In genomic region chr3R:24966578-24966977, dm6 we compare ENCODE assay signal across 4 fruit fly cellular contexts.
TF ChIP-seq lines count a peak whose summit lies in the region.

No protein-coding gene starts in this region.

- TF ChIP-seq CTCF in whole organism, embryonic (GFP tag; optimal IDR thresholded peaks at IDR 0.05; lab: Kevin White, UChicago), result no peak

TF ChIP-seq in whole organism, embryonic, 481 proteins besides CTCF, POLR2A, EP300 and RAD21:
- peak; percentile 12 for TF ChIP-seq D19A (tag; optimal IDR thresholded peaks at IDR 0.05; lab: Kevin White, UChicago)
- no peak for TF ChIP-seq insv (GFP tag; optimal IDR thresholded peaks at IDR 0.05; lab: Kevin White, UChicago)

TF ChIP-seq in whole organism, prepupa, 60 proteins besides CTCF, POLR2A, EP300 and RAD21 (continues in another document):
- TF ChIP-seq CG6163 (GFP tag; IDR thresholded peaks at IDR 0.05; lab: Robert Waterston, UW) (no peak), Hr4 (GFP tag; optimal IDR thresholded peaks at IDR 0.05; lab: Kevin White, UChicago) (no peak), CG11294 (GFP tag; IDR thresholded peaks at IDR 0.05; lab: Robert Waterston, UW) (no peak), lz (GFP tag; optimal IDR thresholded peaks at IDR 0.05; lab: Kevin White, UChicago) (no peak), cyc (GFP tag; optimal IDR thresholded peaks at IDR 0.05; lab: Kevin White, UChicago) (no peak), dsx (GFP tag; optimal IDR thresholded peaks at IDR 0.05; lab: Kevin White, UChicago; ENCODE audit: poor library complexity, severe bottlenecking) (no peak), Hr39 (GFP tag; optimal IDR thresholded peaks at IDR 0.05; lab: Kevin White, UChicago) (peak; percentile 16), Smox (GFP tag; optimal IDR thresholded peaks at IDR 0.05; lab: Kevin White, UChicago) (peak; percentile 19), Met (GFP tag; optimal IDR thresholded peaks at IDR 0.05; lab: Kevin White, UChicago) (peak; percentile 33), CG6808 (GFP tag; optimal IDR thresholded peaks at IDR 0.05; lab: Kevin White, UChicago) (no peak), CG34406 (GFP tag; optimal IDR thresholded peaks at IDR 0.05; lab: Kevin White, UChicago) (no peak), Sox102F (GFP tag; optimal IDR thresholded peaks at IDR 0.05; lab: Kevin White, UChicago) (peak; percentile 22), CG15336 (GFP tag; IDR thresholded peaks at IDR 0.05; lab: Robert Waterston, UW) (no peak), net (GFP tag; optimal IDR thresholded peaks at IDR 0.05; lab: Kevin White, UChicago) (no peak), CG10631 (GFP tag; optimal IDR thresholded peaks at IDR 0.05; lab: Kevin White, UChicago) (no peak), CG9139 (GFP tag; optimal IDR thresholded peaks at IDR 0.05; lab: Kevin White, UChicago) (no peak), CG4318 (GFP tag; optimal IDR thresholded peaks at IDR 0.05; lab: Kevin White, UChicago) (peak; percentile 21), svp (GFP tag; lab: Kevin White, UChicago) (peak; percentile 77), Eip93F (GFP tag; optimal IDR thresholded peaks at IDR 0.05; lab: Kevin White, UChicago) (no peak), achi (GFP tag; optimal IDR thresholded peaks at IDR 0.05; lab: Kevin White, UChicago) (no peak), CG8632 (GFP tag; optimal IDR thresholded peaks at IDR 0.05; lab: Kevin White, UChicago) (peak; percentile 3), CG3032 (tag; optimal IDR thresholded peaks at IDR 0.05; lab: Kevin White, UChicago) (no peak), Sox14 (GFP tag; optimal IDR thresholded peaks at IDR 0.05; lab: Kevin White, UChicago) (no peak), Ets96B (tag; optimal IDR thresholded peaks at IDR 0.05; lab: Kevin White, UChicago) (no peak), CG1621 (tag; optimal IDR thresholded peaks at IDR 0.05; lab: Kevin White, UChicago) (no peak), CG16779 (tag; optimal IDR thresholded peaks at IDR 0.05; lab: Kevin White, UChicago) (no peak), CG32006 (GFP tag; optimal IDR thresholded peaks at IDR 0.05; lab: Kevin White, UChicago) (peak; percentile 63), esn (GFP tag; optimal IDR thresholded peaks at IDR 0.05; lab: Kevin White, UChicago) (peak; percentile 28), Ets21C (GFP tag; optimal IDR thresholded peaks at IDR 0.05; lab: Kevin White, UChicago) (no peak), CG11902 (GFP tag; optimal IDR thresholded peaks at IDR 0.05; lab: Kevin White, UChicago) (no peak), OdsH (GFP tag; optimal IDR thresholded peaks at IDR 0.05; lab: Kevin White, UChicago) (peak; percentile 25)

TF ChIP-seq in whole organism, pupa, 21 proteins besides CTCF, POLR2A, EP300 and RAD21:
- TF ChIP-seq Pif1B (GFP tag; optimal IDR thresholded peaks at IDR 0.05; lab: Kevin White, UChicago) (no peak), CG14655 (GFP tag; optimal IDR thresholded peaks at IDR 0.05; lab: Kevin White, UChicago) (peak; percentile 56), CG8301 (tag; optimal IDR thresholded peaks at IDR 0.05; lab: Kevin White, UChicago) (peak; percentile 18)
TF ChIP-seq in whole organism, pupa: peak in this region for 2.

TF ChIP-seq in whole organism, wandering third instar larva, 38 proteins besides CTCF, POLR2A, EP300 and RAD21:
- TF ChIP-seq h (GFP tag; optimal IDR thresholded peaks at IDR 0.05; lab: Kevin White, UChicago) (no peak), woc (GFP tag; optimal IDR thresholded peaks at IDR 0.05; lab: Kevin White, UChicago) (peak; percentile 9)
TF ChIP-seq in whole organism, wandering third instar larva: peak in this region for 1.

Comparison
In these comparisons a context has a peak if more than half of its experiments do, and no peak if none do; other contexts are left out.
1. Of the 7 proteins assayed by ChIP-seq in both whole organism, embryonic and whole organism, prepupa: peak only in whole organism, embryonic: none; only in whole organism, prepupa: Hr39 and Sox102F; in both: none; in neither: 5.